Worm (Caenorhabditis elegans) whole organism, L1 larva: ENCODE results near the gene F58E6.5.

Experiments
- C04F5.9 ChIP-seq: sonication (generic microtip); optimal IDR thresholded peaks from 2 replicates; lab custom pipeline; 2016; ENCODE audit warnings: missing genetic modification characterization, missing compliant biosample characterization
- ceh-8 ChIP-seq: fragments of 200-800 bp; sonication (Bioruptor generic); optimal IDR thresholded peaks from 2 replicates; lab custom pipeline; 2018; ENCODE audit warnings: mild to moderate bottlenecking, missing genetic modification characterization, moderate library complexity, missing compliant biosample characterization
- egl-27 ChIP-seq, 2 experiments: fragments of 150-350 bp in 1 of 2; sonication (generic microtip); optimal IDR thresholded peaks; 3 replicates each; lab custom pipeline; 2017 to 2018; ENCODE audit warnings: missing biosample characterization in 2 of 2, missing genetic modification characterization in 2 of 2, missing genetic modification reagents in 2 of 2
- jun-1 ChIP-seq: fragments of 150-350 bp; optimal IDR thresholded peaks from 2 replicates; lab custom pipeline; 2014; ENCODE audit warnings: missing biosample characterization, missing genetic modification reagents, missing genetic modification characterization
- lir-3 ChIP-seq: sonication (generic microtip); optimal IDR thresholded peaks from 2 replicates; lab custom pipeline; 2016; ENCODE audit warnings: mild to moderate bottlenecking, missing genetic modification characterization, moderate library complexity, missing compliant biosample characterization; ENCODE audit not compliant: poor library complexity

ce11 chrV:9755725-9756124 lies 1.4 kb upstream of the F58E6.5 start, which contains the start of gene F58E6.8:
- no peak for TF ChIP-seq ceh-8
- no peak for TF ChIP-seq jun-1
- TF ChIP-seq egl-27 (tag; optimal IDR thresholded peaks at IDR 0.05; lab: Kevin White, UChicago): no peak
- TF ChIP-seq lir-3 (tag; lab: Kevin White, UChicago): no peak
- TF ChIP-seq C04F5.9 (tag; lab: Kevin White, UChicago): no peak
